Worm (Caenorhabditis elegans) whole organism, young adult: ENCODE measurements around the gene C18E9.5.

ENCODE experiments used
- B0261.1 ChIP-seq: sonication (generic microtip); optimal IDR thresholded peaks from 2 replicates; lab custom pipeline; 2016; ENCODE audit warnings: mild to moderate bottlenecking, missing genetic modification characterization, moderate library complexity, missing compliant biosample characterization
- B0336.3 ChIP-seq: fragments of 200-800 bp; sonication (Bioruptor generic); IDR thresholded peaks from 2 replicates; pipeline ENCODE4 v1.3.6; 2022; ENCODE audit warnings: missing genetic modification characterization, missing compliant biosample characterization
- D2030.7 ChIP-seq: fragments of 200-800 bp; sonication (Bioruptor generic); IDR thresholded peaks from 2 replicates; pipeline ENCODE4 v1.3.6; 2022; ENCODE audit warnings: missing genetic modification reagents, missing genetic modification characterization, missing compliant biosample characterization
- F22D6.2 ChIP-seq: sonication (generic microtip); optimal IDR thresholded peaks from 2 replicates; lab custom pipeline; 2016; ENCODE audit warnings: mild to moderate bottlenecking, missing genetic modification characterization, missing compliant biosample characterization
- F23B12.7 ChIP-seq: sonication (generic microtip); optimal IDR thresholded peaks from 2 replicates; lab custom pipeline; 2017; ENCODE audit warnings: missing genetic modification characterization, mild to moderate bottlenecking, missing compliant biosample characterization, antibody characterized with exemption, moderate library complexity; ENCODE audit not compliant: insufficient read depth
- F52B5.7 ChIP-seq: sonication (generic microtip); optimal IDR thresholded peaks from 2 replicates; lab custom pipeline; 2016; ENCODE audit warnings: mild to moderate bottlenecking, missing genetic modification characterization, missing compliant biosample characterization
- F57C9.4 ChIP-seq: sonication (generic microtip); optimal IDR thresholded peaks from 2 replicates; lab custom pipeline; 2017; ENCODE audit warnings: mild to moderate bottlenecking, missing genetic modification characterization, missing compliant biosample characterization
- T07F8.4 ChIP-seq: sonication (generic microtip); optimal IDR thresholded peaks from 2 replicates; lab custom pipeline; 2016; ENCODE audit warnings: mild to moderate bottlenecking, missing genetic modification characterization, moderate library complexity, missing compliant biosample characterization
- T26A5.8 ChIP-seq: sonication (generic microtip); optimal IDR thresholded peaks from 2 replicates; lab custom pipeline; 2016; ENCODE audit warnings: missing genetic modification characterization, missing compliant biosample characterization
- Y53F4B.3 ChIP-seq: fragments of 200-800 bp; sonication (Bioruptor generic); IDR thresholded peaks from 2 replicates; pipeline ENCODE4 v1.3.6; 2022; ENCODE audit warnings: missing genetic modification reagents, missing genetic modification characterization, missing compliant biosample characterization
- akir-1 ChIP-seq: fragments of 200-800 bp; sonication (Bioruptor generic); optimal IDR thresholded peaks from 2 replicates; lab custom pipeline; 2018; ENCODE audit warnings: mild to moderate bottlenecking, missing genetic modification characterization, moderate library complexity, missing compliant biosample characterization
- bed-2 ChIP-seq: fragments of 200-800 bp; sonication (Bioruptor generic); IDR thresholded peaks from 2 replicates; pipeline ENCODE4 v1.3.6; 2022; ENCODE audit warnings: missing genetic modification reagents, missing genetic modification characterization, missing compliant biosample characterization
- ceh-40 ChIP-seq: fragments of 200-800 bp; sonication (Bioruptor generic); IDR thresholded peaks from 2 replicates; pipeline ENCODE4 v1.3.6; 2022; ENCODE audit warnings: missing genetic modification characterization, missing compliant biosample characterization
- dpl-1 ChIP-seq: fragments of 150-350 bp; optimal IDR thresholded peaks from 2 replicates; lab custom pipeline; 2014; ENCODE audit warnings: missing biosample characterization, missing genetic modification reagents, missing genetic modification characterization
- egrh-3 ChIP-seq: fragments of 200-800 bp; sonication (Bioruptor generic); IDR thresholded peaks from 2 replicates; pipeline ENCODE4 v1.3.6; 2022; ENCODE audit warnings: missing genetic modification reagents, missing genetic modification characterization, missing compliant biosample characterization
- fkh-3 ChIP-seq: sonication (generic microtip); optimal IDR thresholded peaks from 2 replicates; lab custom pipeline; 2016; ENCODE audit warnings: mild to moderate bottlenecking, missing genetic modification characterization, missing compliant biosample characterization
- gei-17 ChIP-seq: fragments of 200-800 bp; sonication (Bioruptor generic); optimal IDR thresholded peaks from 2 replicates; lab custom pipeline; 2018; ENCODE audit warnings: mild to moderate bottlenecking, missing genetic modification characterization, missing compliant biosample characterization
- hlh-12 ChIP-seq: sonication (generic microtip); optimal IDR thresholded peaks from 2 replicates; lab custom pipeline; 2016; ENCODE audit warnings: missing genetic modification characterization, missing compliant biosample characterization
- hmg-1.2 ChIP-seq: fragments of 200-800 bp; sonication (Bioruptor generic); IDR thresholded peaks from 2 replicates; pipeline ENCODE4 v1.3.6; 2022; ENCODE audit warnings: missing genetic modification reagents, missing genetic modification characterization, missing compliant biosample characterization
- hsf-1 ChIP-seq: fragments of 200-800 bp; sonication (Bioruptor generic); IDR thresholded peaks from 2 replicates; pipeline ENCODE4 v1.3.6; 2022; ENCODE audit warnings: missing genetic modification reagents, missing genetic modification characterization, missing compliant biosample characterization
- lin-35 ChIP-seq, 3 experiments: fragments of 150-350 bp in 2 of 3; sonication (generic microtip) in 1 of 3; optimal IDR thresholded peaks; 2 replicates each; lab custom pipeline; 2014 to 2018; ENCODE audit warnings: missing biosample characterization in 3 of 3, missing genetic modification characterization in 3 of 3, missing genetic modification reagents in 3 of 3
- lin-54 ChIP-seq: fragments of 200-800 bp; sonication (Bioruptor generic); optimal IDR thresholded peaks from 2 replicates; lab custom pipeline; 2018; ENCODE audit warnings: mild to moderate bottlenecking, missing genetic modification characterization, missing compliant biosample characterization
- lir-1 ChIP-seq: fragments of 200-800 bp; sonication (Bioruptor generic); conservative IDR thresholded peaks from 2 replicates; pipeline ENCODE4 v1.3.6; 2022; ENCODE audit warnings: missing genetic modification reagents, missing genetic modification characterization, missing compliant biosample characterization
- mel-28 ChIP-seq: sonication (generic microtip); optimal IDR thresholded peaks from 2 replicates; lab custom pipeline; 2016; ENCODE audit warnings: borderline replicate concordance, mild to moderate bottlenecking, missing genetic modification characterization, missing compliant biosample characterization
- mes-4 ChIP-seq: sonication (generic microtip); optimal IDR thresholded peaks from 2 replicates; lab custom pipeline; 2016; ENCODE audit warnings: missing genotype, missing genetic modification characterization, missing compliant biosample characterization
- mxl-1 ChIP-seq: sonication (generic microtip); optimal IDR thresholded peaks from 2 replicates; lab custom pipeline; 2016; ENCODE audit warnings: missing genetic modification characterization, missing compliant biosample characterization
- nfyb-1 ChIP-seq: fragments of 200-800 bp; sonication (Bioruptor generic); IDR thresholded peaks from 2 replicates; pipeline ENCODE4 v1.3.6; 2022; ENCODE audit warnings: missing genetic modification reagents, missing genetic modification characterization, missing compliant biosample characterization
- nhr-120 ChIP-seq: fragments of 200-800 bp; sonication (Bioruptor generic); IDR thresholded peaks from 2 replicates; pipeline ENCODE4 v1.3.6; 2022; ENCODE audit warnings: missing genetic modification characterization, missing compliant biosample characterization
- nhr-80 ChIP-seq: sonication (generic microtip); optimal IDR thresholded peaks from 2 replicates; lab custom pipeline; 2016; ENCODE audit warnings: missing genetic modification characterization, missing compliant biosample characterization
- rec-8 ChIP-seq, 2 experiments: sonication (generic microtip); optimal IDR thresholded peaks; 2 replicates each; lab custom pipeline; 2016; ENCODE audit warnings: mild to moderate bottlenecking in 2 of 2, missing genetic modification characterization in 2 of 2, missing genetic modification reagents in 2 of 2, missing genotype in 2 of 2, missing biosample characterization in 1 of 2, missing compliant biosample characterization in 1 of 2, moderate library complexity in 1 of 2
- sdz-38 ChIP-seq: sonication (generic microtip); optimal IDR thresholded peaks from 2 replicates; lab custom pipeline; 2016; ENCODE audit warnings: missing genotype, missing genetic modification characterization, missing compliant biosample characterization
- snpc-3.4 ChIP-seq: sonication (generic microtip); optimal IDR thresholded peaks from 2 replicates; lab custom pipeline; 2017; ENCODE audit warnings: missing genetic modification characterization, mild to moderate bottlenecking, missing compliant biosample characterization, antibody characterized with exemption, moderate library complexity, missing genotype, missing genetic modification reagents
- unc-130 ChIP-seq: sonication (generic microtip); optimal IDR thresholded peaks from 2 replicates; lab custom pipeline; 2016; ENCODE audit warnings: missing genetic modification reagents, missing genetic modification characterization, missing compliant biosample characterization
- zfh-2 ChIP-seq: fragments of 200-800 bp; sonication (Bioruptor generic); conservative IDR thresholded peaks from 2 replicates; pipeline ENCODE4 v1.3.6; 2022; ENCODE audit warnings: missing genetic modification reagents, missing genetic modification characterization, missing compliant biosample characterization
- zim-3 ChIP-seq: sonication (generic microtip); optimal IDR thresholded peaks from 2 replicates; lab custom pipeline; 2017; ENCODE audit warnings: mild to moderate bottlenecking, missing genetic modification characterization, moderate library complexity, missing compliant biosample characterization
- ztf-22 ChIP-seq: fragments of 200-800 bp; sonication (Bioruptor generic); optimal IDR thresholded peaks from 2 replicates; lab custom pipeline; 2018; ENCODE audit warnings: mild to moderate bottlenecking, missing genetic modification characterization, moderate library complexity, missing compliant biosample characterization
- ztf-28 ChIP-seq: fragments of 200-800 bp; sonication (Bioruptor generic); IDR thresholded peaks from 2 replicates; pipeline ENCODE4 v1.3.6; 2022; ENCODE audit warnings: missing genetic modification reagents, missing genetic modification characterization, missing compliant biosample characterization
- ztf-6 ChIP-seq: fragments of 200-800 bp; sonication (Bioruptor generic); IDR thresholded peaks from 2 replicates; pipeline ENCODE4 v1.3.6; 2022; ENCODE audit warnings: missing genetic modification reagents, missing genetic modification characterization, missing compliant biosample characterization

C18E9.5 gene

ce11 chrII:8947391-8947790 is 22.4 kb upstream of the C18E9.5 start, which contains the start of gene cutl-15:
TSS of gene cutl-15 (minus strand) at chrII:8947688.
- TF ChIP-seq akir-1 (GFP tag; lab: Kevin White, UChicago) (no peak), zfh-2 (no peak), fkh-3 (tag; lab: Kevin White, UChicago) (no peak), lir-1 (no peak)

- TF ChIP-seq ztf-22 (GFP tag; lab: Kevin White, UChicago) (no peak), hlh-12 (no peak), dpl-1 (GFP tag; lab: Kevin White, UChicago) (no peak), akir-1 (GFP tag; lab: Kevin White, UChicago) (no peak), F52B5.7 (no peak), nhr-120 (no peak), lir-1 (no peak), bed-2 (GFP tag; lab: Robert Waterston, UW) (no peak), Y53F4B.3 (GFP tag; lab: Robert Waterston, UW) (no peak), D2030.7 (GFP tag; lab: Robert Waterston, UW) (no peak), F23B12.7 (tag; lab: Kevin White, UChicago) (no peak), nhr-80 (tag; lab: Kevin White, UChicago) (no peak), mxl-1 (tag; lab: Kevin White, UChicago) (no peak), zim-3 (tag; lab: Kevin White, UChicago) (no peak), unc-130 (no peak), hmg-1.2 (GFP tag; lab: Robert Waterston, UW) (no peak), gei-17 (GFP tag; lab: Kevin White, UChicago) (no peak), F22D6.2 (tag; lab: Kevin White, UChicago) (no peak)
Observed at ce11 chrII:8948640-8949039, 21.1 kb upstream of the C18E9.5 start.

ce11 chrII:8951270-8951669 is 18.5 kb upstream of the C18E9.5 start:
- no peak for TF ChIP-seq lin-35 (GFP tag; optimal IDR thresholded peaks at IDR 0.05; lab: Kevin White, UChicago)
- TF ChIP-seq rec-8 (tag; optimal IDR thresholded peaks at IDR 0.05; lab: Kevin White, UChicago): no peak
- TF ChIP-seq nfyb-1 (GFP tag; lab: Robert Waterston, UW): no peak
- TF ChIP-seq B0336.3 (GFP tag; lab: Robert Waterston, UW): no peak
- no peak for TF ChIP-seq snpc-3.4
- TF ChIP-seq mel-28 (tag; lab: Kevin White, UChicago): no peak
- TF ChIP-seq lin-54: no peak
- TF ChIP-seq ztf-6 (GFP tag; lab: Robert Waterston, UW): no peak
- no peak for TF ChIP-seq ztf-28 (GFP tag; lab: Robert Waterston, UW)
- no peak for TF ChIP-seq sdz-38
- no peak for TF ChIP-seq hlh-12
- no peak for TF ChIP-seq egrh-3 (GFP tag; lab: Robert Waterston, UW)
- TF ChIP-seq hsf-1: no peak
- no peak for TF ChIP-seq T26A5.8 (tag; lab: Kevin White, UChicago)
- no peak for TF ChIP-seq ceh-40 (GFP tag; lab: Robert Waterston, UW)
- no peak for TF ChIP-seq T07F8.4 (tag; lab: Kevin White, UChicago)
- no peak for TF ChIP-seq lir-1
- no peak for TF ChIP-seq mes-4 (tag; lab: Kevin White, UChicago)
- TF ChIP-seq B0261.1: no peak
- no peak for TF ChIP-seq F57C9.4 (tag; lab: Kevin White, UChicago)
- TF ChIP-seq, all 124 proteins: peak for 0
